Fruit fly (Drosophila melanogaster): ENCODE measurements around the gene bsh.

bsh gene

dm6 chr2L:19790553-19791320 lies 21.9 kb upstream of the bsh start:
- TF ChIP-seq Hnf4 (GFP tag; optimal IDR thresholded peaks at IDR 0.05) (no peak), Dfd (GFP tag; optimal IDR thresholded peaks at IDR 0.05) (no peak), Myc (optimal IDR thresholded peaks at IDR 0.05) (no peak), sage (GFP tag; optimal IDR thresholded peaks at IDR 0.05) (no peak), foxo (GFP tag; optimal IDR thresholded peaks at IDR 0.05) (no peak), HLH106 (tag; optimal IDR thresholded peaks at IDR 0.05) (no peak), brk (GFP tag; optimal IDR thresholded peaks at IDR 0.05) (no peak), N (GFP tag; optimal IDR thresholded peaks at IDR 0.05) (peak; percentile 81), ey (GFP tag; optimal IDR thresholded peaks at IDR 0.05) (peak; percentile 12), Sp1 (GFP tag; optimal IDR thresholded peaks at IDR 0.05) (no peak), Rel (GFP tag; optimal IDR thresholded peaks at IDR 0.05) (no peak), Rel (tag; optimal IDR thresholded peaks at IDR 0.05) (no peak)

- TF ChIP-seq Hr83 (GFP tag; optimal IDR thresholded peaks at IDR 0.05; ENCODE audit: poor library complexity, severe bottlenecking) (no peak), lola (GFP tag; optimal IDR thresholded peaks at IDR 0.05) (no peak), dmrt93B (GFP tag; optimal IDR thresholded peaks at IDR 0.05) (no peak)
Measured at dm6 chr2L:19788735-19789134, 19.9 kb upstream of the bsh start.

dm6 chr2L:19787930-19788329 lies 19.1 kb upstream of the bsh start:
- TF ChIP-seq sv (GFP tag; optimal IDR thresholded peaks at IDR 0.05) (no peak), dmrt93B (GFP tag; optimal IDR thresholded peaks at IDR 0.05) (no peak), Mio (GFP tag; optimal IDR thresholded peaks at IDR 0.05) (no peak), Vsx2 (GFP tag; optimal IDR thresholded peaks at IDR 0.05; ENCODE audit: partially characterized antibody) (no peak), brk (GFP tag; optimal IDR thresholded peaks at IDR 0.05) (no peak), Rel (GFP tag; optimal IDR thresholded peaks at IDR 0.05) (no peak), Rel (tag; optimal IDR thresholded peaks at IDR 0.05) (no peak), HLH106 (tag; optimal IDR thresholded peaks at IDR 0.05) (no peak), Dfd (GFP tag; optimal IDR thresholded peaks at IDR 0.05) (no peak), usp (GFP tag; optimal IDR thresholded peaks at IDR 0.05) (no peak), jim (GFP tag; optimal IDR thresholded peaks at IDR 0.05) (no peak), Hr83 (GFP tag; optimal IDR thresholded peaks at IDR 0.05; ENCODE audit: poor library complexity, severe bottlenecking) (no peak)

- TF ChIP-seq dl (GFP tag; optimal IDR thresholded peaks at IDR 0.05; ENCODE audit: insufficient read depth in 1 of 2, partially characterized antibody in 2 of 2) = no peak
- TF ChIP-seq rgr (GFP tag; optimal IDR thresholded peaks at IDR 0.05) = no peak
- TF ChIP-seq fru (GFP tag; optimal IDR thresholded peaks at IDR 0.05) = no peak
- no peak for TF ChIP-seq Jra (GFP tag; optimal IDR thresholded peaks at IDR 0.05)
- TF ChIP-seq dmrt93B (GFP tag; optimal IDR thresholded peaks at IDR 0.05) = no peak
- TF ChIP-seq Hnf4 (GFP tag; optimal IDR thresholded peaks at IDR 0.05) = no peak
- TF ChIP-seq jim (GFP tag; optimal IDR thresholded peaks at IDR 0.05) = no peak
- TF ChIP-seq HLH106 (tag; optimal IDR thresholded peaks at IDR 0.05) = no peak
- TF ChIP-seq Abd-B (GFP tag; optimal IDR thresholded peaks at IDR 0.05) = no peak
- TF ChIP-seq psq (GFP tag; optimal IDR thresholded peaks at IDR 0.05) = no peak
- no peak for TF ChIP-seq br (GFP tag; optimal IDR thresholded peaks at IDR 0.05)
- no peak for TF ChIP-seq tai (GFP tag; optimal IDR thresholded peaks at IDR 0.05)
- TF ChIP-seq sage (GFP tag; optimal IDR thresholded peaks at IDR 0.05) = no peak
- TF ChIP-seq Hr78 (GFP tag; optimal IDR thresholded peaks at IDR 0.05) = no peak
- TF ChIP-seq dsf (GFP tag; optimal IDR thresholded peaks at IDR 0.05; ENCODE audit: borderline replicate concordance) = no peak
- TF ChIP-seq Vsx2 (GFP tag; optimal IDR thresholded peaks at IDR 0.05; ENCODE audit: partially characterized antibody) = no peak
- no peak for TF ChIP-seq ey (GFP tag; optimal IDR thresholded peaks at IDR 0.05)
- no peak for TF ChIP-seq Dif (GFP tag; optimal IDR thresholded peaks at IDR 0.05; ENCODE audit: partially characterized antibody)
- no peak for TF ChIP-seq CG32264 (GFP tag; optimal IDR thresholded peaks at IDR 0.05)
Measured at dm6 chr2L:19784827-19785569, 16.1 kb upstream of the bsh start.
